Worm (Caenorhabditis elegans): ENCODE data around the gene grl-8.

DNA sequence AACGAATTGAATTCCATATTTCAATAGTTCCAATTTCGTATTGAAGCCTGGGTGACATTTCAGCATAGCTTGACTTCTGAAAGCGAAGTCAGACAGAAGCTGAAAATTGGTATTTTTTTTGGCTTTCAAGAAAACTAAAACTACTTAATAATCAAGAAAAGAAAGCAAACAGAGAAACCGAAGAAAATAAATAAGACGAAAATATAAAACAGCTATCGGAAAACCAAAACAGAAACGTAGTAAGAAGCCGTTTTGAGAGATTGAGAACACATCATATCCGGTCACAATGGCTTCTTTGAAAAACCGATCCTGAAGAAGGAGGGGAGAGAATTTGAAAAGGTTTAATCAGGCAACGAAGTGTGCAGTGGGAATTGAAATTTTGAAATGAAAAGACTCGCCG, 14.7 kb downstream of the grl-8 start, which contains the start of gene srg-30:
- no peak for TF ChIP-seq blmp-1 (tag; optimal IDR thresholded peaks at IDR 0.05)
- no peak for TF ChIP-seq mep-1 (tag; optimal IDR thresholded peaks at IDR 0.05)
- no peak for TF ChIP-seq elt-3 (tag; optimal IDR thresholded peaks at IDR 0.05)
- TF ChIP-seq flh-1 (GFP tag; optimal IDR thresholded peaks at IDR 0.05): no peak
- TF ChIP-seq elt-1 (tag; optimal IDR thresholded peaks at IDR 0.05; ENCODE audit: borderline replicate concordance, insufficient read depth): no peak
- TF ChIP-seq ceh-83 (GFP tag; optimal IDR thresholded peaks at IDR 0.05): no peak
- TF ChIP-seq nhr-28 (tag; optimal IDR thresholded peaks at IDR 0.05): no peak
- TF ChIP-seq M03D4.4 (tag; optimal IDR thresholded peaks at IDR 0.05): no peak
- no peak for TF ChIP-seq snpc-4 (tag; optimal IDR thresholded peaks at IDR 0.05)
- TF ChIP-seq nhr-237 (tag; optimal IDR thresholded peaks at IDR 0.05): no peak
- TF ChIP-seq unc-39 (tag; optimal IDR thresholded peaks at IDR 0.05): no peak
- no peak for TF ChIP-seq ztf-11 (tag; optimal IDR thresholded peaks at IDR 0.05)
- no peak for TF ChIP-seq lsy-2 (tag; optimal IDR thresholded peaks at IDR 0.05)
